Worm (Caenorhabditis elegans): Measurements from ENCODE around the gene str-260.

- TF ChIP-seq attf-5 (GFP tag; optimal IDR thresholded peaks at IDR 0.05) (no peak), unc-62 (GFP tag; optimal IDR thresholded peaks at IDR 0.05) (no peak), F10E7.11 (tag; optimal IDR thresholded peaks at IDR 0.05) (no peak), attf-3 (GFP tag; conservative IDR thresholded peaks at IDR 0.05) (no peak), dox-1 (GFP tag; IDR thresholded peaks at IDR 0.05) (no peak), Y67H2A.10 (GFP tag; conservative IDR thresholded peaks at IDR 0.05) (no peak), egl-44 (GFP tag; IDR thresholded peaks at IDR 0.05) (no peak)
These were observed 40.1 kb upstream of the str-260 start, which contains the start of gene srbc-32 for ce11 chrV:3486857-3487256.
